Worm (Caenorhabditis elegans): ENCODE results near the gene F59B2.9.

F59B2.9 gene

ce11 chrIII:9053740-9054252, 41.6 kb upstream of the F59B2.9 start, which contains the start of gene R107.5 (continued):
- TF ChIP-seq madf-2 (tag; optimal IDR thresholded peaks at IDR 0.05) (peak; percentile 38), pax-1 (tag; optimal IDR thresholded peaks at IDR 0.05) (peak; percentile 97), gmeb-2 (tag; optimal IDR thresholded peaks at IDR 0.05) (peak; percentile 53), ceh-2 (tag; optimal IDR thresholded peaks at IDR 0.05) (peak; percentile 8), hlh-30 (tag; optimal IDR thresholded peaks at IDR 0.05; ENCODE audit: insufficient read depth) (peak; percentile 98), C38D4.7 (GFP tag; optimal IDR thresholded peaks at IDR 0.05) (no peak), ceh-34 (tag; optimal IDR thresholded peaks at IDR 0.05) (peak; percentile 85), dve-1 (tag; optimal IDR thresholded peaks at IDR 0.05) (peak; percentile 31), ceh-14 (tag; optimal IDR thresholded peaks at IDR 0.05) (peak; percentile 56), pros-1 (tag; optimal IDR thresholded peaks at IDR 0.05) (peak; percentile 3), K09A11.1 (tag; optimal IDR thresholded peaks at IDR 0.05; ENCODE audit: insufficient read depth) (peak; percentile 88), ceh-24 (tag; optimal IDR thresholded peaks at IDR 0.05) (no peak), sox-2 (GFP tag; IDR thresholded peaks at IDR 0.05) (peak; percentile 58), ceh-19 (GFP tag; optimal IDR thresholded peaks at IDR 0.05) (peak; percentile 65), ahr-1 (tag; optimal IDR thresholded peaks at IDR 0.05) (no peak), rnt-1 (tag; optimal IDR thresholded peaks at IDR 0.05) (peak; percentile 93), T23F11.4 (GFP tag; optimal IDR thresholded peaks at IDR 0.05) (no peak), pag-3 (tag; optimal IDR thresholded peaks at IDR 0.05; ENCODE audit: borderline replicate concordance) (no peak), hlh-8 (tag; optimal IDR thresholded peaks at IDR 0.05) (no peak), fkh-10 (GFP tag; optimal IDR thresholded peaks at IDR 0.05) (no peak), elt-4 (tag; optimal IDR thresholded peaks at IDR 0.05) (no peak), ceh-18 (tag; optimal IDR thresholded peaks at IDR 0.05) (peak; percentile 81), unc-42 (tag; optimal IDR thresholded peaks at IDR 0.05) (peak; percentile 49), dmd-4 (tag; optimal IDR thresholded peaks at IDR 0.05; ENCODE audit: borderline replicate concordance) (no peak), unc-3 (GFP tag; conservative IDR thresholded peaks at IDR 0.05) (no peak), unc-3 (tag; optimal IDR thresholded peaks at IDR 0.05) (no peak), tbx-2 (tag; optimal IDR thresholded peaks at IDR 0.05) (peak; percentile 90), ceh-6 (GFP tag; optimal IDR thresholded peaks at IDR 0.05) (no peak), fax-1 (tag; optimal IDR thresholded peaks at IDR 0.05) (no peak), ceh-48 (tag; optimal IDR thresholded peaks at IDR 0.05) (peak; percentile 38), ceh-31 (tag; optimal IDR thresholded peaks at IDR 0.05) (peak; percentile 93), pat-9 (tag; optimal IDR thresholded peaks at IDR 0.05) (no peak), ets-4 (tag; optimal IDR thresholded peaks at IDR 0.05) (peak; percentile 45), lim-6 (tag; optimal IDR thresholded peaks at IDR 0.05) (peak; percentile 44), nhr-11 (tag; optimal IDR thresholded peaks at IDR 0.05) (no peak), mec-3 (tag; optimal IDR thresholded peaks at IDR 0.05; ENCODE audit: borderline replicate concordance) (no peak)

ce11 chrIII:9053263-9053662, 41.1 kb upstream of the F59B2.9 start:
- TF ChIP-seq unc-42 (tag; optimal IDR thresholded peaks at IDR 0.05) (no peak), ama-1 (optimal IDR thresholded peaks at IDR 0.05) (peak; percentile 9)

- TF ChIP-seq T23F11.4 (GFP tag; optimal IDR thresholded peaks at IDR 0.05) (no peak), ceh-45 (GFP tag; IDR thresholded peaks at IDR 0.05) (no peak), ceh-31 (tag; optimal IDR thresholded peaks at IDR 0.05) (peak; percentile 61), K02D7.2 (tag; optimal IDR thresholded peaks at IDR 0.05) (no peak), zip-5 (tag; optimal IDR thresholded peaks at IDR 0.05) (no peak), rnt-1 (tag; optimal IDR thresholded peaks at IDR 0.05) (no peak), tbx-7 (tag; optimal IDR thresholded peaks at IDR 0.05) (no peak), pha-2 (tag; optimal IDR thresholded peaks at IDR 0.05) (no peak), sox-4 (tag; optimal IDR thresholded peaks at IDR 0.05) (peak; percentile 10), ceh-34 (tag; optimal IDR thresholded peaks at IDR 0.05) (no peak), ets-4 (tag; optimal IDR thresholded peaks at IDR 0.05) (no peak), odd-2 (tag; optimal IDR thresholded peaks at IDR 0.05) (no peak), gmeb-2 (tag; optimal IDR thresholded peaks at IDR 0.05) (no peak), ceh-18 (tag; optimal IDR thresholded peaks at IDR 0.05) (peak; percentile 16), Y22D7AL.16 (tag; optimal IDR thresholded peaks at IDR 0.05) (no peak), lin-11 (tag; optimal IDR thresholded peaks at IDR 0.05) (peak; percentile 9), ceh-6 (GFP tag; optimal IDR thresholded peaks at IDR 0.05) (no peak), hlh-8 (tag; optimal IDR thresholded peaks at IDR 0.05) (no peak), pat-9 (tag; optimal IDR thresholded peaks at IDR 0.05) (no peak), hlh-30 (tag; optimal IDR thresholded peaks at IDR 0.05; ENCODE audit: insufficient read depth) (no peak), ahr-1 (tag; optimal IDR thresholded peaks at IDR 0.05) (no peak), ceh-48 (tag; optimal IDR thresholded peaks at IDR 0.05) (no peak), nhr-11 (tag; optimal IDR thresholded peaks at IDR 0.05) (no peak), K09A11.1 (tag; optimal IDR thresholded peaks at IDR 0.05; ENCODE audit: insufficient read depth) (no peak), pax-1 (tag; optimal IDR thresholded peaks at IDR 0.05) (no peak), ceh-14 (tag; optimal IDR thresholded peaks at IDR 0.05) (no peak), pag-3 (tag; optimal IDR thresholded peaks at IDR 0.05; ENCODE audit: borderline replicate concordance) (no peak)
Measured at ce11 chrIII:9052371-9052978, 40.3 kb upstream of the F59B2.9 start.
